Worm (Caenorhabditis elegans) whole organism, mixed stage, embryonic: ENCODE results near the gene F02D8.4.
"Not testable (repeated sequence)": the region's sequence is repeated elsewhere in the genome, so short reads cannot be mapped to it uniquely, and the experiment has no call there.

Experiments used
- blmp-1 ChIP-seq: fragments of 150-350 bp; optimal IDR thresholded peaks from 2 replicates; lab custom pipeline; 2014; ENCODE audit warnings: missing biosample characterization, missing genetic modification characterization
- ces-1 ChIP-seq: fragments of 150-350 bp; optimal IDR thresholded peaks from 2 replicates; lab custom pipeline; 2014; ENCODE audit warnings: missing biosample characterization, missing genetic modification reagents, missing genetic modification characterization
- elt-1 ChIP-seq: sonication (generic microtip); optimal IDR thresholded peaks from 2 replicates; lab custom pipeline; 2017; ENCODE audit warnings: missing genetic modification characterization, mild to moderate bottlenecking, missing compliant biosample characterization, antibody characterized with exemption, moderate library complexity, borderline replicate concordance; ENCODE audit not compliant: insufficient read depth
- lin-13 ChIP-seq: fragments of 150-350 bp; optimal IDR thresholded peaks from 2 replicates; lab custom pipeline; 2014; ENCODE audit warnings: missing biosample characterization, missing genetic modification characterization
- mab-5 ChIP-seq: fragments of 150-350 bp; optimal IDR thresholded peaks from 2 replicates; lab custom pipeline; 2014; ENCODE audit warnings: missing biosample characterization, missing genetic modification characterization
- mep-1 ChIP-seq: fragments of 150-350 bp; optimal IDR thresholded peaks from 2 replicates; lab custom pipeline; 2017; ENCODE audit warnings: missing biosample characterization, missing genetic modification reagents, missing genetic modification characterization, inconsistent platforms
- nhr-28 ChIP-seq: fragments of 150-350 bp; optimal IDR thresholded peaks from 2 replicates; lab custom pipeline; 2014; ENCODE audit warnings: missing biosample characterization, missing genetic modification characterization
- pha-4 ChIP-seq: fragments of 150-350 bp; optimal IDR thresholded peaks from 2 replicates; lab custom pipeline; 2018; ENCODE audit warnings: missing biosample characterization, missing genetic modification reagents, missing genetic modification characterization
- snpc-4 ChIP-seq: fragments of 150-350 bp; optimal IDR thresholded peaks from 2 replicates; lab custom pipeline; 2014; ENCODE audit warnings: missing biosample characterization, missing genetic modification characterization
- unc-39 ChIP-seq: fragments of 150-350 bp; optimal IDR thresholded peaks from 2 replicates; lab custom pipeline; 2014; ENCODE audit warnings: missing biosample characterization, missing genetic modification characterization
- unc-62 ChIP-seq: fragments of 150-350 bp; optimal IDR thresholded peaks from 2 replicates; lab custom pipeline; 2014; ENCODE audit warnings: missing biosample characterization, missing genetic modification reagents, missing genetic modification characterization

DNA sequence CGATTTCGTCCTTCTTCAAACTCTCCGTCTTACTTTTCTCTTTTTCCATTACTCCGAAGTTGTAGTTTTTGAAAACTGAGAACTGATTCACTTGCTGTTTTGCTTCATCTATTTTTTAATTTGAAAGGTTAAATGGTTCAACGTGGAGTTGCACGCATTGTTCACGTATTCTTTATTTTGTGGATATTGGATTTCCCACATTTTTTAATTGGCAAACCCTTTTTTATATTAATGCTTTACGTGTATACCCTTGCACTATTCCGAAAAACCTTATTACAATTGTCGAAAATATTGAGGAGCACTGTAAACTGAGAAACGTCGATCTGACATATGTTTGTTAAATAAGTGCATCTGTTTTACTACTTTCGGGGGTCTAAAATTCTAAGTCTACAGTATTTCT is 52.1 kb downstream of the F02D8.4 start, which contains the start of gene melo-3:
- not testable (repeated sequence) for TF ChIP-seq mep-1 (tag; lab: Kevin White, UChicago); ces-1 (GFP tag; lab: Kevin White, UChicago); lin-13; pha-4 (tag; lab: Kevin White, UChicago); elt-1; unc-62 (GFP tag; lab: Kevin White, UChicago); snpc-4 (tag; lab: Kevin White, UChicago); blmp-1 (tag; lab: Kevin White, UChicago); nhr-28 (tag; lab: Kevin White, UChicago); mab-5 (tag; lab: Kevin White, UChicago); unc-39
